Worm (Caenorhabditis elegans): ENCODE data around the gene hsp-90.

hsp-90 gene

DNA sequence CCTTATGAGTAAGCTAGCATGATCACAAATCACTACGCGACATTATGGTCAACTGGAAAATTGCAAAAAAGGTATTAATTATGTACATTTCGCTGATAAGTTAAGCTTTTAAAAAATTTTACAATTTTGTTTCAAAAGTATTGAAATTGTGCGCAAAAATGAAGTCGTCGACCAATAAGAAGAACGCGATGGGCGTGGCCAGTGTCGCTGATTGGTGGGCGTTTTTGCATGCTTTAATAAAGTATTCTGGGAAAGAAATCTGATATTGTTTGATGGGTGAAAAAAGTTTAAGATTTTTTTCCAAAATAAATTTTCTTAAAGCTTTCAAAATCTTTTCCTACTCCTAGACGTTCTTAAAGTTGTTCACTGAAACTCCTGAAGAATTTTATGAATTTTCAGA lies 6.4 kb upstream of the hsp-90 start:
- TF ChIP-seq mab-5 (tag; optimal IDR thresholded peaks at IDR 0.05) (no peak), ces-1 (GFP tag; optimal IDR thresholded peaks at IDR 0.05) (no peak), lin-13 (tag; optimal IDR thresholded peaks at IDR 0.05) (no peak), blmp-1 (tag; optimal IDR thresholded peaks at IDR 0.05) (no peak), ceh-83 (GFP tag; optimal IDR thresholded peaks at IDR 0.05) (no peak), M03D4.4 (tag; optimal IDR thresholded peaks at IDR 0.05) (no peak), nhr-76 (tag; optimal IDR thresholded peaks at IDR 0.05) (no peak), ceh-43 (GFP tag; optimal IDR thresholded peaks at IDR 0.05) (no peak), elt-1 (tag; optimal IDR thresholded peaks at IDR 0.05; ENCODE audit: borderline replicate concordance, insufficient read depth) (no peak), unc-120 (tag; optimal IDR thresholded peaks at IDR 0.05; ENCODE audit: poor library complexity, severe bottlenecking) (no peak), sem-2 (GFP tag; optimal IDR thresholded peaks at IDR 0.05) (no peak), snpc-4 (tag; optimal IDR thresholded peaks at IDR 0.05) (no peak), ham-2 (GFP tag; optimal IDR thresholded peaks at IDR 0.05) (no peak), pha-4 (tag; optimal IDR thresholded peaks at IDR 0.05) (no peak), zip-8 (tag; optimal IDR thresholded peaks at IDR 0.05) (no peak), unc-39 (tag; optimal IDR thresholded peaks at IDR 0.05) (no peak), lsy-2 (tag; optimal IDR thresholded peaks at IDR 0.05) (no peak), ztf-11 (tag; optimal IDR thresholded peaks at IDR 0.05) (no peak), bed-3 (GFP tag; optimal IDR thresholded peaks at IDR 0.05) (no peak)

DNA sequence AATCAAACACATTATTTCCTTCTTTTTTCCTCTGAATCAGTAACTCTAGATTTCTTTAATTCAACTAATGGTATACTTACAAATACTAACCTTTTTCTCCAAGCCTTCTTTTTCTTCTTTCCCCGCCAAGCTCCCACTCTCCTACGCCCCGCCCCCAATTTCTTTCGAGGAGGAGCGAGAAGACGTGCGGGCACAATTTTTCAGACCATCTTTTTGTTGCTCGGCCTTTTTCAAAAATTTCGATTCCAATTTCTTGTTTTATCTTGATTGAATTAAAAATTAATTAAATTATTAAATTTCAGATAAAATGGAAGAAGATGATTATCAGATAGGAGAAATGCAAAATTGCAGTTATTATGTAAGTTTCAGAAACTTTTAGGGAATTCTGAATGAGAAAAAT lies 4.7 kb upstream of the hsp-90 start, which contains the start of gene C47E8.3:
C47E8.3 (plus strand) TSS at position 301 of the 400 bp plus-strand sequence.
- TF ChIP-seq unc-120 (tag; optimal IDR thresholded peaks at IDR 0.05; ENCODE audit: poor library complexity, severe bottlenecking) (no peak), elt-1 (tag; optimal IDR thresholded peaks at IDR 0.05; ENCODE audit: borderline replicate concordance, insufficient read depth) (no peak), ceh-43 (GFP tag; optimal IDR thresholded peaks at IDR 0.05) (no peak), ceh-39 (tag; optimal IDR thresholded peaks at IDR 0.05) (no peak), nhr-76 (tag; optimal IDR thresholded peaks at IDR 0.05) (no peak), mab-5 (tag; optimal IDR thresholded peaks at IDR 0.05) (no peak), nhr-12 (tag; optimal IDR thresholded peaks at IDR 0.05) (no peak), sptf-1 (tag; optimal IDR thresholded peaks at IDR 0.05) (no peak), lin-32 (GFP tag; optimal IDR thresholded peaks at IDR 0.05) (no peak)

DNA sequence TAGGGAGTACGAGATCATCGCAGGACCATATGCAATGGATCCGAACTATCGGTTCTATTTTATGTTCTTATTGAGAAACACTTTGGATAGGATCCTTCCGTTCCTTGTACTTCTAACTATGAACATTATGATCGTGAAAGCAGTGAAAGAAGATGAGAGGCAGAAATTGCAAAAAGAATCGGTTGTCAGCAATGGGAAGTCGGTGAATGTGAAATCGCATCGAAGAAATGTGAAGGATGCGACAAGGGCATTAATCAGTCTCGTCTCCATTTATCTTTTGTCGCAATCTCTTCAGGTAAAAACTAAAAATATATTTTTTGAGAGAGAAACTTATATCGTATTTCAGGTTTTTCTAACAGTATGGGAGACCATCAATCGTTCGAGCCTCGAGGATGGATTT lies 1.8 kb upstream of the hsp-90 start:
- no peak for TF ChIP-seq zip-8 (tag; optimal IDR thresholded peaks at IDR 0.05)
- TF ChIP-seq nhr-2 (tag; optimal IDR thresholded peaks at IDR 0.05), result no peak
- no peak for TF ChIP-seq ceh-39 (tag; optimal IDR thresholded peaks at IDR 0.05)
- no peak for TF ChIP-seq sem-2 (GFP tag; optimal IDR thresholded peaks at IDR 0.05)
- no peak for TF ChIP-seq ztf-11 (tag; optimal IDR thresholded peaks at IDR 0.05)
- no peak for TF ChIP-seq ham-2 (GFP tag; optimal IDR thresholded peaks at IDR 0.05)
- no peak for TF ChIP-seq elt-1 (tag; optimal IDR thresholded peaks at IDR 0.05; ENCODE audit: borderline replicate concordance, insufficient read depth)
- TF ChIP-seq pha-4 (tag; optimal IDR thresholded peaks at IDR 0.05), result no peak
- TF ChIP-seq mep-1 (tag; optimal IDR thresholded peaks at IDR 0.05), result no peak
- no peak for TF ChIP-seq blmp-1 (tag; optimal IDR thresholded peaks at IDR 0.05)
- no peak for TF ChIP-seq ceh-83 (GFP tag; optimal IDR thresholded peaks at IDR 0.05)
- no peak for TF ChIP-seq nhr-76 (tag; optimal IDR thresholded peaks at IDR 0.05)
- TF ChIP-seq unc-39 (tag; optimal IDR thresholded peaks at IDR 0.05), result no peak
- TF ChIP-seq cnd-1 (tag; optimal IDR thresholded peaks at IDR 0.05), result no peak
- TF ChIP-seq snpc-4 (tag; optimal IDR thresholded peaks at IDR 0.05), result no peak
- TF ChIP-seq lin-13 (tag; optimal IDR thresholded peaks at IDR 0.05), result no peak
- TF ChIP-seq lsy-2 (tag; optimal IDR thresholded peaks at IDR 0.05), result no peak
- TF ChIP-seq bed-3 (GFP tag; optimal IDR thresholded peaks at IDR 0.05), result no peak
- TF ChIP-seq elt-3 (tag; optimal IDR thresholded peaks at IDR 0.05), result no peak

DNA sequence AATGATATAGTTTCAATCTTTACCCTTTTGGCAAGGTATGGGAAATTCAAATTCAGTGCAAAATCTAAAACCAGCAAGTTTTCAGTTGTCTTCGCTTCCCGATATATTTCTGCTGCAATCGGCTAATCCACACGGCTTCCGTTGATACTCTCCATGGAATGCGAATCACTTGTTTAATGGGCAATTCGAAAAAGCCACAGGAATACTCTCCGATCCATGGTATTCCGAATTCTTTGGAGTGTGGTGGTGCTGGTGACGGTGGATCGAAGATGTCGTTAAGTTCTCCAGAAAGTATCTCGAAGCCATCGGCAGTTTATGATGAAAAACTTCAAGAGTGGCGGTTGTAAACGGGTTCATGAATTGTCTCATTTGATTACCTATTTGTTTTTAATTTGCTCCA lies 1.4 kb upstream of the hsp-90 start:
- TF ChIP-seq ces-1 (GFP tag; optimal IDR thresholded peaks at IDR 0.05) (no peak), pha-4 (tag; optimal IDR thresholded peaks at IDR 0.05) (no peak), sptf-1 (tag; optimal IDR thresholded peaks at IDR 0.05) (no peak), elt-3 (tag; optimal IDR thresholded peaks at IDR 0.05) (no peak), nhr-2 (tag; optimal IDR thresholded peaks at IDR 0.05) (no peak), flh-1 (GFP tag; optimal IDR thresholded peaks at IDR 0.05) (no peak), mab-5 (tag; optimal IDR thresholded peaks at IDR 0.05) (no peak), ceh-43 (GFP tag; optimal IDR thresholded peaks at IDR 0.05) (no peak), lin-32 (GFP tag; optimal IDR thresholded peaks at IDR 0.05) (no peak), ztf-11 (tag; optimal IDR thresholded peaks at IDR 0.05) (no peak), unc-120 (tag; optimal IDR thresholded peaks at IDR 0.05; ENCODE audit: poor library complexity, severe bottlenecking) (no peak), ceh-83 (GFP tag; optimal IDR thresholded peaks at IDR 0.05) (no peak)

DNA sequence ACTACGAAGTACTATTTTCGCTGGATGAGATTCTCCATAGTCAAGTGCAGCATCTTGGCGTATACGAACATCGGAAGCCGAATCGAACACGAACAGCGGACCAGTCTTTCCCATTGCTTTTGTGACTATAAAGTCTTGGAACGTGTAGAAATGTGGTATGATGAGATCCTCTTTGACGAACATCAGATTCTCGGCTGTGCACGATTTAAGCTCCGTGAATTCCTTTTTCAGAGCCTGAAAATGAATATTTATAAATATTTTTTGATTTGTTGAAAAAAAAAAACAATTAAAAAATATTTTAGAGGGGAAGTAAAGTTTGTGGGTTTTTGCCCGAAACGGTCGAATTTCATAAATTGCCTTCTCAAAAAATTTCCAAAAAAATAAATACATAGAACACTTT lies 792 bp upstream of the hsp-90 start:
- TF ChIP-seq ces-1 (GFP tag; optimal IDR thresholded peaks at IDR 0.05) (no peak), zip-8 (tag; optimal IDR thresholded peaks at IDR 0.05) (no peak), snpc-4 (tag; optimal IDR thresholded peaks at IDR 0.05) (no peak), elt-1 (tag; optimal IDR thresholded peaks at IDR 0.05; ENCODE audit: borderline replicate concordance, insufficient read depth) (no peak), unc-62 (GFP tag; optimal IDR thresholded peaks at IDR 0.05) (no peak), nhr-12 (tag; optimal IDR thresholded peaks at IDR 0.05) (no peak), mab-5 (tag; optimal IDR thresholded peaks at IDR 0.05) (no peak), lin-13 (tag; optimal IDR thresholded peaks at IDR 0.05) (no peak), unc-39 (tag; optimal IDR thresholded peaks at IDR 0.05) (no peak), blmp-1 (tag; optimal IDR thresholded peaks at IDR 0.05) (no peak), ceh-43 (GFP tag; optimal IDR thresholded peaks at IDR 0.05) (no peak), elt-3 (tag; optimal IDR thresholded peaks at IDR 0.05) (no peak), sptf-1 (tag; optimal IDR thresholded peaks at IDR 0.05) (no peak), ceh-83 (GFP tag; optimal IDR thresholded peaks at IDR 0.05) (no peak), drap-1 (GFP tag; optimal IDR thresholded peaks at IDR 0.05) (no peak), unc-120 (tag; optimal IDR thresholded peaks at IDR 0.05; ENCODE audit: poor library complexity, severe bottlenecking) (no peak), ceh-39 (tag; optimal IDR thresholded peaks at IDR 0.05) (no peak), cnd-1 (tag; optimal IDR thresholded peaks at IDR 0.05) (no peak), ham-2 (GFP tag; optimal IDR thresholded peaks at IDR 0.05) (no peak)

All from whole organism, mixed stage, embryonic.